ENCODE assay signal across 1 fruit fly cellular context in the genomic region with DNA sequence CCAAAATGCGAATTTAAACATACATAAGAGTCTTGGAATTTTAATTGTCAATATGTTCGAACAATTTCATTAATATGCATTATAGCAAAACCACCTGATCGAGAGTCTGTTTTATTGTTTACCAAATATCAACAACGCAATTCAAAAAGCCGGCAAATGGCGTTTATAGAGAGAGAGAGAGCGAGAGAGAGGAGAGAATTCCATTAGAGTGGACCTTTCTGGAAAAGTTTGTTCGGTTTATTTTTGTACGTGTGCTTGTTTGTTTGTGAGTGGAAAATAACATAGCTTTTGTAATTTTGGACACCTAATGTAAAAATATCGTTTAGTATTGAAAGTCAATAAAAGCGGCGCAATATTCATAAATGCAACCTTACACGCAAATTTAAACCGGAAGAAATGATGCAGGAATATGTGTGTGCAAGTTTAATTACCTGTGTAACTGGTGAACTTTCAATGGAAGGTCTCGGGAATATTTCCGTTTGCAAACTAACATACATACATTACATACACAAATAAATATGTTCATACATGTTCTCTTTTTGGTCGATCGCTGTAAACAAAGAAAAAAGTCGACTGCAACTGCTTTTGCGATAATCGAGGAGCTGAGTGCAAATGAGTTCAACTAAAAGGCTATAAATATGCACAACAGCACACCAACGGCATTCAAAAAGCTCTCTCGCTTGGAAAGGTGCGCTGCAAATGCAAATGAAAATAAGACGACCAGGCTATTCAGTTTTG.
TF ChIP-seq lines count a peak whose summit lies in the region.

A gene (minus strand): TSS at position 588 of the 738 bp plus-strand sequence.

TF ChIP-seq in whole organism, embryonic, 481 proteins besides CTCF, POLR2A, EP300 and RAD21 (continued from another document and continues in another):
- TF ChIP-seq Poxn (GFP tag; IDR thresholded peaks at IDR 0.05; lab: Robert Waterston, UW) (no peak), her (GFP tag; optimal IDR thresholded peaks at IDR 0.05; lab: Kevin White, UChicago) (peak; percentile 91), CG10267 (tag; optimal IDR thresholded peaks at IDR 0.05; lab: Kevin White, UChicago) (peak; percentile 64), CG8765 (GFP tag; IDR thresholded peaks at IDR 0.05; lab: Robert Waterston, UW) (no peak), ttk (GFP tag; IDR thresholded peaks at IDR 0.05; lab: Robert Waterston, UW) (no peak), sens (GFP tag; lab: Kevin White, UChicago) (peak; percentile 99), CG17912 (GFP tag; optimal IDR thresholded peaks at IDR 0.05; lab: Kevin White, UChicago) (peak; percentile 96), bsh (GFP tag; optimal IDR thresholded peaks at IDR 0.05; lab: Kevin White, UChicago) (peak; percentile 73 to 89), CG13123 (GFP tag; optimal IDR thresholded peaks at IDR 0.05; lab: Kevin White, UChicago) (peak; percentile 84), cwo (GFP tag; optimal IDR thresholded peaks at IDR 0.05; lab: Kevin White, UChicago) (peak; percentile 60), HmgD (GFP tag; optimal IDR thresholded peaks at IDR 0.05; lab: Kevin White, UChicago) (peak; percentile 18), D19A (tag; optimal IDR thresholded peaks at IDR 0.05; lab: Kevin White, UChicago) (peak; percentile 67), Hsf (GFP tag; optimal IDR thresholded peaks at IDR 0.05; lab: Kevin White, UChicago) (peak; percentile 68), Dll (GFP tag; IDR thresholded peaks at IDR 0.05; lab: Robert Waterston, UW; ENCODE audit: partially characterized antibody) (no peak), fd3F (GFP tag; optimal IDR thresholded peaks at IDR 0.05; lab: Kevin White, UChicago) (peak; percentile 65), dan (GFP tag; IDR thresholded peaks at IDR 0.05; lab: Robert Waterston, UW) (no peak), sna (GFP tag; IDR thresholded peaks at IDR 0.05; lab: Robert Waterston, UW; ENCODE audit: partially characterized antibody) (no peak), bab2 (GFP tag; optimal IDR thresholded peaks at IDR 0.05; lab: Kevin White, UChicago) (peak; percentile 92), CG15696 (tag; optimal IDR thresholded peaks at IDR 0.05; lab: Kevin White, UChicago) (peak; percentile 51), stc (GFP tag; IDR thresholded peaks at IDR 0.05; lab: Robert Waterston, UW) (peak; percentile 42; the same call in 1 of the 2 replicates), shn (GFP tag; optimal IDR thresholded peaks at IDR 0.05; lab: Kevin White, UChicago) (peak; percentile 68), Hr39 (optimal IDR thresholded peaks at IDR 0.05; lab: Kevin White, UChicago) (no peak), CG1529 (GFP tag; optimal IDR thresholded peaks at IDR 0.05; lab: Kevin White, UChicago) (peak; percentile 89), CG2129 (GFP tag; IDR thresholded peaks at IDR 0.05; lab: Robert Waterston, UW; ENCODE audit: partially characterized antibody) (no peak), CG6175 (GFP tag; IDR thresholded peaks at IDR 0.05; lab: Robert Waterston, UW) (no peak), CG9437 (GFP tag; optimal IDR thresholded peaks at IDR 0.05; lab: Kevin White, UChicago) (peak; percentile 25), Lpt (GFP tag; optimal IDR thresholded peaks at IDR 0.05; lab: Kevin White, UChicago) (no peak), kah (GFP tag; optimal IDR thresholded peaks at IDR 0.05; lab: Kevin White, UChicago) (peak; percentile 97), NC2α (GFP tag; optimal IDR thresholded peaks at IDR 0.05; lab: Kevin White, UChicago) (peak; percentile 90), Blimp-1 (GFP tag; optimal IDR thresholded peaks at IDR 0.05; lab: Kevin White, UChicago) (peak; percentile 72), mirr (GFP tag; optimal IDR thresholded peaks at IDR 0.05; lab: Kevin White, UChicago) (peak; percentile 81), CG14050 (GFP tag; IDR thresholded peaks at IDR 0.05; lab: Robert Waterston, UW) (peak; percentile 69), CG12769 (tag; optimal IDR thresholded peaks at IDR 0.05; lab: Kevin White, UChicago) (peak; percentile 81), CG3065 (GFP tag; optimal IDR thresholded peaks at IDR 0.05; lab: Kevin White, UChicago) (peak; percentile 50), CG4404 (GFP tag; IDR thresholded peaks at IDR 0.05; lab: Robert Waterston, UW) (no peak), wek (GFP tag; optimal IDR thresholded peaks at IDR 0.05; lab: Kevin White, UChicago) (peak; percentile 97), nmo (GFP tag; optimal IDR thresholded peaks at IDR 0.05; lab: Kevin White, UChicago) (peak; percentile 24), esg (GFP tag; conservative IDR thresholded peaks at IDR 0.05; lab: Robert Waterston, UW) (no peak), CG17186 (GFP tag; optimal IDR thresholded peaks at IDR 0.05; lab: Kevin White, UChicago) (peak; percentile 66), cad (GFP tag; optimal IDR thresholded peaks at IDR 0.05; lab: Kevin White, UChicago) (no peak), MBD-R2 (GFP tag; IDR thresholded peaks at IDR 0.05; lab: Robert Waterston, UW) (peak; percentile 7; the same call in 1 of the 2 replicates), E2f2 (GFP tag; IDR thresholded peaks at IDR 0.05; lab: Robert Waterston, UW) (peak; percentile 48; the same call in 1 of the 2 replicates), CG11695 (GFP tag; IDR thresholded peaks at IDR 0.05; lab: Robert Waterston, UW) (peak; percentile 71), bowl (GFP tag; IDR thresholded peaks at IDR 0.05; lab: Robert Waterston, UW) (no peak), sens-2 (GFP tag; IDR thresholded peaks at IDR 0.05; lab: Robert Waterston, UW) (peak; percentile 29; the same call in 1 of the 2 replicates), CG2202 (tag; optimal IDR thresholded peaks at IDR 0.05; lab: Kevin White, UChicago) (peak; percentile 92), lola (GFP tag; optimal IDR thresholded peaks at IDR 0.05; lab: Kevin White, UChicago) (peak in 1 of 3 experiments; percentile 58), CG8478 (optimal IDR thresholded peaks at IDR 0.05; lab: Kevin White, UChicago) (no peak), wdn (GFP tag; IDR thresholded peaks at IDR 0.05; lab: Robert Waterston, UW) (peak; percentile 59; the same call in 1 of the 2 replicates), Camta (GFP tag; optimal IDR thresholded peaks at IDR 0.05; lab: Kevin White, UChicago) (peak; percentile 90), jumu (GFP tag; optimal IDR thresholded peaks at IDR 0.05; lab: Kevin White, UChicago) (peak; percentile 38), Hr3 (GFP tag; optimal IDR thresholded peaks at IDR 0.05; lab: Kevin White, UChicago) (peak; percentile 37), Kr (GFP tag; optimal IDR thresholded peaks at IDR 0.05; lab: Kevin White, UChicago) (peak; percentile 59), tx (GFP tag; optimal IDR thresholded peaks at IDR 0.05; lab: Kevin White, UChicago) (peak; percentile 69), CG17568 (GFP tag; optimal IDR thresholded peaks at IDR 0.05; lab: Kevin White, UChicago) (peak; percentile 96), Eip74EF (GFP tag; optimal IDR thresholded peaks at IDR 0.05; lab: Kevin White, UChicago) (peak in 1 of 2 experiments; percentile 84), fu2 (GFP tag; optimal IDR thresholded peaks at IDR 0.05; lab: Kevin White, UChicago) (no peak), Chrac-16 (GFP tag; optimal IDR thresholded peaks at IDR 0.05; lab: Kevin White, UChicago) (peak; percentile 19), CG9727 (GFP tag; optimal IDR thresholded peaks at IDR 0.05; lab: Kevin White, UChicago) (peak; percentile 78), CG17359 (tag; optimal IDR thresholded peaks at IDR 0.05; lab: Kevin White, UChicago) (peak; percentile 88), rib (GFP tag; IDR thresholded peaks at IDR 0.05; lab: Robert Waterston, UW) (no peak; the same call in 1 of the 2 replicates), CG13424 (tag; optimal IDR thresholded peaks at IDR 0.05; lab: Kevin White, UChicago) (peak; percentile 73), knrl (GFP tag; IDR thresholded peaks at IDR 0.05; lab: Robert Waterston, UW; ENCODE audit: partially characterized antibody) (no peak), tgo (GFP tag; IDR thresholded peaks at IDR 0.05; lab: Robert Waterston, UW) (no peak), Nf-YA (GFP tag; IDR thresholded peaks at IDR 0.05; lab: Robert Waterston, UW) (no peak; the same call in 1 of the 2 replicates), Adf1 (GFP tag; IDR thresholded peaks at IDR 0.05; lab: Robert Waterston, UW) (peak; percentile 18; the same call in 1 of the 2 replicates), sisA (GFP tag; IDR thresholded peaks at IDR 0.05; lab: Robert Waterston, UW) (no peak), Rx (GFP tag; IDR thresholded peaks at IDR 0.05; lab: Robert Waterston, UW) (no peak), Doc3 (GFP tag; IDR thresholded peaks at IDR 0.05; lab: Robert Waterston, UW; ENCODE audit: partially characterized antibody) (no peak), MESR4 (GFP tag; optimal IDR thresholded peaks at IDR 0.05; lab: Kevin White, UChicago) (peak; percentile 48), CG14860 (GFP tag; IDR thresholded peaks at IDR 0.05; lab: Robert Waterston, UW; ENCODE audit: partially characterized antibody) (no peak), pzg (GFP tag; optimal IDR thresholded peaks at IDR 0.05; lab: Kevin White, UChicago) (peak; percentile 7), CG31365 (tag; optimal IDR thresholded peaks at IDR 0.05; lab: Kevin White, UChicago) (peak; percentile 85), ATbp (GFP tag; optimal IDR thresholded peaks at IDR 0.05; lab: Kevin White, UChicago) (peak; percentile 98), Gsc (GFP tag; IDR thresholded peaks at IDR 0.05; lab: Robert Waterston, UW) (no peak), CG34422 (GFP tag; IDR thresholded peaks at IDR 0.05; lab: Robert Waterston, UW) (peak; percentile 50; the same call in 1 of the 3 replicates), CG2889 (GFP tag; IDR thresholded peaks at IDR 0.05; lab: Robert Waterston, UW) (no peak), Abd-B (GFP tag; optimal IDR thresholded peaks at IDR 0.05; lab: Kevin White, UChicago) (no peak), Ets65A (GFP tag; lab: Kevin White, UChicago) (no peak), Sin3A (optimal IDR thresholded peaks at IDR 0.05; lab: Kevin White, UChicago) (no peak), E2f1 (GFP tag; IDR thresholded peaks at IDR 0.05; lab: Robert Waterston, UW) (no peak; the same call in 1 of the 2 replicates), Dfd (GFP tag; optimal IDR thresholded peaks at IDR 0.05; lab: Kevin White, UChicago) (no peak), zfh1 (GFP tag; IDR thresholded peaks at IDR 0.05; lab: Robert Waterston, UW) (0 out of 3 replicates have a peak, but pooled peaks have one; percentile 34), CG1603 (tag; optimal IDR thresholded peaks at IDR 0.05; lab: Kevin White, UChicago) (peak; percentile 83), CG10209 (GFP tag; optimal IDR thresholded peaks at IDR 0.05; lab: Kevin White, UChicago) (peak; percentile 93), otp (GFP tag; IDR thresholded peaks at IDR 0.05; lab: Robert Waterston, UW) (peak; percentile 81), dmrt99B (tag; optimal IDR thresholded peaks at IDR 0.05; lab: Kevin White, UChicago) (peak; percentile 81), nerfin-1 (tag; optimal IDR thresholded peaks at IDR 0.05; lab: Kevin White, UChicago) (peak; percentile 80), ci (GFP tag; IDR thresholded peaks at IDR 0.05; lab: Robert Waterston, UW) (peak; percentile 93), Jarid2 (GFP tag; optimal IDR thresholded peaks at IDR 0.05; lab: Kevin White, UChicago) (peak; percentile 51), CG32772 (GFP tag; IDR thresholded peaks at IDR 0.05; lab: Robert Waterston, UW) (no peak), CG12236 (GFP tag; optimal IDR thresholded peaks at IDR 0.05; lab: Kevin White, UChicago) (peak; percentile 94), Max (GFP tag; optimal IDR thresholded peaks at IDR 0.05; lab: Kevin White, UChicago) (peak; percentile 56), trem (tag; optimal IDR thresholded peaks at IDR 0.05; lab: Kevin White, UChicago) (peak; percentile 37), CG15073 (GFP tag; optimal IDR thresholded peaks at IDR 0.05; lab: Kevin White, UChicago) (peak; percentile 9), usp (GFP tag; optimal IDR thresholded peaks at IDR 0.05; lab: Kevin White, UChicago) (no peak), bbx (GFP tag; IDR thresholded peaks at IDR 0.05; lab: Robert Waterston, UW; ENCODE audit: partially characterized antibody) (no peak), CG31441 (GFP tag; IDR thresholded peaks at IDR 0.05; lab: Robert Waterston, UW) (peak; percentile 66), pum (GFP tag; optimal IDR thresholded peaks at IDR 0.05; lab: Kevin White, UChicago) (peak; percentile 62), CG16815 (GFP tag; optimal IDR thresholded peaks at IDR 0.05; lab: Kevin White, UChicago) (no peak), Six4 (GFP tag; optimal IDR thresholded peaks at IDR 0.05; lab: Kevin White, UChicago) (peak; percentile 81), Ada2b (GFP tag; IDR thresholded peaks at IDR 0.05; lab: Robert Waterston, UW) (no peak), CG10959 (GFP tag; IDR thresholded peaks at IDR 0.05; lab: Robert Waterston, UW) (0 out of 2 replicates have a peak, but pooled peaks have one; percentile 11), HLH4C (GFP tag; IDR thresholded peaks at IDR 0.05; lab: Robert Waterston, UW; ENCODE audit: partially characterized antibody) (no peak), D (optimal IDR thresholded peaks at IDR 0.05; lab: Kevin White, UChicago) (no peak), D (GFP tag; optimal IDR thresholded peaks at IDR 0.05; lab: Kevin White, UChicago) (peak; percentile 83), tll (GFP tag; optimal IDR thresholded peaks at IDR 0.05; lab: Kevin White, UChicago) (no peak), CG7928 (GFP tag; optimal IDR thresholded peaks at IDR 0.05; lab: Kevin White, UChicago) (peak; percentile 30), CG3995 (GFP tag; optimal IDR thresholded peaks at IDR 0.05; lab: Kevin White, UChicago) (peak; percentile 24), PHDP (tag; optimal IDR thresholded peaks at IDR 0.05; lab: Kevin White, UChicago) (peak; percentile 89), CG2678 (tag; optimal IDR thresholded peaks at IDR 0.05; lab: Kevin White, UChicago) (peak; percentile 86), CG11085 (GFP tag; IDR thresholded peaks at IDR 0.05; lab: Robert Waterston, UW) (no peak), CG18011 (GFP tag; optimal IDR thresholded peaks at IDR 0.05; lab: Kevin White, UChicago) (peak; percentile 63), pnt (GFP tag; optimal IDR thresholded peaks at IDR 0.05; lab: Kevin White, UChicago) (peak; percentile 74), CG8281 (tag; optimal IDR thresholded peaks at IDR 0.05; lab: Kevin White, UChicago) (peak; percentile 69), CG1792 (GFP tag; optimal IDR thresholded peaks at IDR 0.05; lab: Kevin White, UChicago) (peak; percentile 75), CG12744 (GFP tag; optimal IDR thresholded peaks at IDR 0.05; lab: Kevin White, UChicago) (peak; percentile 88), gsb-n (tag; optimal IDR thresholded peaks at IDR 0.05; lab: Kevin White, UChicago) (peak; percentile 88), NK7.1 (GFP tag; optimal IDR thresholded peaks at IDR 0.05; lab: Kevin White, UChicago) (peak; percentile 84), Mad (GFP tag; optimal IDR thresholded peaks at IDR 0.05; lab: Kevin White, UChicago) (peak; percentile 70), Dad (GFP tag; optimal IDR thresholded peaks at IDR 0.05; lab: Kevin White, UChicago) (peak; percentile 65)
